Worm (Caenorhabditis elegans) whole organism, young adult: ENCODE data around the gene Y51A2B.6.

Experiments used
- F22D6.2 ChIP-seq: sonication (generic microtip); optimal IDR thresholded peaks from 2 replicates; lab custom pipeline; 2016; ENCODE audit warnings: mild to moderate bottlenecking, missing genetic modification characterization, missing compliant biosample characterization
- ZK185.1 ChIP-seq: sonication (generic microtip); optimal IDR thresholded peaks from 2 replicates; lab custom pipeline; 2016; ENCODE audit warnings: mild to moderate bottlenecking, missing genetic modification characterization, missing compliant biosample characterization; ENCODE audit not compliant: poor library complexity, severe bottlenecking
- ceh-58 ChIP-seq: fragments of 200-800 bp; sonication (Bioruptor generic); IDR thresholded peaks from 2 replicates; pipeline ENCODE4 v1.3.6; 2022; ENCODE audit warnings: missing genetic modification characterization, missing compliant biosample characterization

- TF ChIP-seq ceh-58 (GFP tag; lab: Robert Waterston, UW) (no peak), ZK185.1 (tag; lab: Kevin White, UChicago) (no peak), F22D6.2 (tag; lab: Kevin White, UChicago) (no peak)
Observed at ce11 chrV:18397814-18398213, 3.7 kb upstream of the Y51A2B.6 start, which contains the start of gene Y51A2B.16.
